Worm (Caenorhabditis elegans): ENCODE data around the gene C25D7.10.

DNA sequence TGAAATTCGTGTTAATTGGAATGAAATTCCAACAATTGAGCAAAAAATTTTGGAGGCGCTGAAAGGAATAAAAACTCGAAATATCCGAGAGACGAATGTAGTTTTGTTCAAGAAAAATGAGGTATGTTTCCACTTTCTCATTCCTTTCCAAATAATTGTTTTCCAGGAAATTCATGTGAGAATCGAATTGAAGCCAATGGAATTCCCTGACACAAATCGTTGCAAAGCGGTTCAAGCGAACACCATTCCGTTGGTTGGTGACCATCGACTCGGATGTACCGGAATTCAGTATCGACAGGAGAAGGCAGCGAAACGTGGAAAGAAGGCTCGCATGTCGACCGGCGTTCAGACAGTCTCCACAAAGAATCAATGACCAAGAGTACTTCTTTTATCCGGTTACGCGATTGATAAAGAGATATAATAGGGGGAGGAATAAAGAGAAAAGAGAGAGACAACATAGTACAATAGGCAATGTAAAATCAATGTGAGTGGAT is 10.9 kb upstream of the C25D7.10 start:
- TF ChIP-seq ama-1 (optimal IDR thresholded peaks at IDR 0.05) (no peak), ztf-11 (tag; optimal IDR thresholded peaks at IDR 0.05) (no peak), lin-39 (tag; optimal IDR thresholded peaks at IDR 0.05) (no peak)

Data from whole organism, L3 larva.